Fruit fly (Drosophila melanogaster): Measurements from ENCODE around the gene CG12481.

- TF ChIP-seq sob (GFP tag; IDR thresholded peaks at IDR 0.05) (no peak), NC2α (GFP tag; optimal IDR thresholded peaks at IDR 0.05) (no peak), tll (GFP tag; optimal IDR thresholded peaks at IDR 0.05) (no peak), CG8359 (GFP tag; optimal IDR thresholded peaks at IDR 0.05; ENCODE audit: borderline replicate concordance) (no peak), luna (GFP tag; optimal IDR thresholded peaks at IDR 0.05) (no peak), CG4820 (GFP tag; optimal IDR thresholded peaks at IDR 0.05) (no peak), pnt (GFP tag; optimal IDR thresholded peaks at IDR 0.05) (no peak), h (optimal IDR thresholded peaks at IDR 0.05) (no peak), CG30020 (tag; optimal IDR thresholded peaks at IDR 0.05) (no peak), CG3838 (GFP tag; optimal IDR thresholded peaks at IDR 0.05) (no peak), unpg (GFP tag; optimal IDR thresholded peaks at IDR 0.05) (no peak)
Observed at dm6 chrX:14227043-14227442, 40.0 kb downstream of the CG12481 start.
